Fruit fly (Drosophila melanogaster): ENCODE results near the gene CG12420.

- TF ChIP-seq pan (optimal IDR thresholded peaks at IDR 0.05): no peak
- no peak for TF ChIP-seq EcR (GFP tag; optimal IDR thresholded peaks at IDR 0.05)
- no peak for TF ChIP-seq Dll (optimal IDR thresholded peaks at IDR 0.05)
Measured at dm6 chr3R:10176927-10177511, 45.5 kb upstream of the CG12420 start.

All from whole organism.